Worm (Caenorhabditis elegans): ENCODE results near the gene Y55F3AM.11.

DNA sequence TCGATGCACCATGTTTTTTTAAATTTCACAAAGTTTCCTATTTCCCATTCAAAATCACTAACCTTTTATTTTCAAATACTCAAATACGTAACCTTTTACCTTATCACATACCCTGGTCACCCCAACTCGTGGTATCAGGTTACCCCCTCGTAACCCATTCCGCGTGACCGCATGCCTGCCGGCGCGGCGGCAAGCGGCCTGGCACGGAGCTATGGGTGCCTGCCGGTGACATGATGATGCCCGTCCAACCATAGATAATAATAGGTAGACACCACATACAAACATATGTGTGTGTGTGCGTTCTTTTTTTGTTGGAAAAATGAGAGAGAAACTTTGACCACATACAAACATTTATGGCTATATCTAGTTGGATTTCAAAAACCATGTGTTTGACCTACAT lies 21.4 kb upstream of the Y55F3AM.11 start:
- TF ChIP-seq sox-4 (tag; optimal IDR thresholded peaks at IDR 0.05) (no peak), sdc-2 (tag; optimal IDR thresholded peaks at IDR 0.05) (no peak), fkh-10 (GFP tag; optimal IDR thresholded peaks at IDR 0.05) (no peak), tbx-2 (tag; optimal IDR thresholded peaks at IDR 0.05) (no peak), ceh-18 (tag; optimal IDR thresholded peaks at IDR 0.05) (no peak), ceh-31 (tag; optimal IDR thresholded peaks at IDR 0.05) (no peak), ama-1 (optimal IDR thresholded peaks at IDR 0.05) (no peak)

All from whole organism, late embryonic.